Worm (Caenorhabditis elegans): ENCODE results near the gene prdx-2.

Gene prdx-2

ce11 chrII:5407548-5407947, 29.6 kb downstream of the prdx-2 start, which contains the start of gene clec-141:
Gene clec-141 (minus strand): TSS chrII:5407648.
- TF ChIP-seq ZK337.2 (GFP tag; IDR thresholded peaks at IDR 0.05) = no peak
- no peak for TF ChIP-seq mdt-29 (GFP tag; IDR thresholded peaks at IDR 0.05)
- TF ChIP-seq zip-11 (GFP tag; IDR thresholded peaks at IDR 0.05) = no peak
- no peak for TF ChIP-seq Y75B8A.6 (GFP tag; IDR thresholded peaks at IDR 0.05)
- TF ChIP-seq ces-1 (GFP tag; optimal IDR thresholded peaks at IDR 0.05) = no peak
- no peak for TF ChIP-seq lir-3 (tag; optimal IDR thresholded peaks at IDR 0.05)
- TF ChIP-seq nhr-76 (tag; optimal IDR thresholded peaks at IDR 0.05) = no peak
- no peak for TF ChIP-seq unc-62 (GFP tag; optimal IDR thresholded peaks at IDR 0.05 in 1 of 2)
- TF ChIP-seq unc-62 (tag; optimal IDR thresholded peaks at IDR 0.05) = no peak
- TF ChIP-seq nhr-42 (GFP tag; IDR thresholded peaks at IDR 0.05) = no peak
- no peak for TF ChIP-seq hlh-11 (tag; optimal IDR thresholded peaks at IDR 0.05)
- TF ChIP-seq F49E8.2 (tag; optimal IDR thresholded peaks at IDR 0.05; ENCODE audit: borderline replicate concordance) = no peak
- TF ChIP-seq vab-7 (GFP tag; IDR thresholded peaks at IDR 0.05) = no peak
- TF ChIP-seq lin-1 (GFP tag; IDR thresholded peaks at IDR 0.05) = no peak

ce11 chrII:5408924-5409323, 30.9 kb downstream of the prdx-2 start, which contains the start of the genes EEED8.12 and EEED8.4:
Gene EEED8.12 (minus strand): TSS chrII:5409024.
Gene EEED8.4 (plus strand): TSS chrII:5409319.
- TF ChIP-seq D1046.2 (GFP tag; IDR thresholded peaks at IDR 0.05) (no peak), daf-12 (tag; optimal IDR thresholded peaks at IDR 0.05) (no peak), lir-3 (tag; optimal IDR thresholded peaks at IDR 0.05) (no peak), nhr-42 (GFP tag; IDR thresholded peaks at IDR 0.05) (no peak), lin-39 (tag; optimal IDR thresholded peaks at IDR 0.05) (no peak)

DNA sequence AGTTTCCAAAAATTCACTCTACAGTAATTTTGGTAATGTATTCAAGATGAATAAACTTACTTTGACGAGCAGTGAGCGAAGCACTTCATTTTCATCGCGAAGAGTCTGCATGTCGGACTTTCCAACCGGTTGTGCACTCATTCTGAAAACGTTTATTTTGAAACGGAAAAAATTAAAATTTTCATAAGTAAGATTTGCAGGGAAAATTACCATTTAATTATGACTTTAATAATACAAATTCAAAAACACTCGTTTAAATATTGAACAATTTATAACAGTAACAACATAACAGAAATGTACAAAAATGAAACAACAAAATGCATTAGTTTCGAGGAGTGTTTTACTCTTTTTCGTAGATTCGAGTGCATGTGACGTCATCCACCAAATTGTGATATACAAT, 34.5 kb downstream of the prdx-2 start, which contains the start of the genes EEED8.13 and EEED8.18:
TSS of gene EEED8.13 (minus strand) at position 101 of the 400 bp plus-strand sequence.
TSS of gene EEED8.18 (minus strand) at position 144 of the 400 bp plus-strand sequence.
- TF ChIP-seq pha-4 (GFP tag; IDR thresholded peaks at IDR 0.05) (no peak), pha-4 (tag; optimal IDR thresholded peaks at IDR 0.05) (no peak), lin-29 (GFP tag; IDR thresholded peaks at IDR 0.05) (no peak)

- TF ChIP-seq nhr-102 (tag; optimal IDR thresholded peaks at IDR 0.05) (no peak), nhr-10 (tag; optimal IDR thresholded peaks at IDR 0.05) (no peak), hlh-30 (tag; optimal IDR thresholded peaks at IDR 0.05; ENCODE audit: insufficient read depth) (no peak), madf-5 (GFP tag; IDR thresholded peaks at IDR 0.05) (no peak), ceh-62 (tag; optimal IDR thresholded peaks at IDR 0.05) (no peak), jun-1 (tag; optimal IDR thresholded peaks at IDR 0.05) (no peak), ceh-32 (tag; optimal IDR thresholded peaks at IDR 0.05; ENCODE audit: poor library complexity) (no peak), sdz-12 (GFP tag; optimal IDR thresholded peaks at IDR 0.05) (no peak), nhr-6 (tag; optimal IDR thresholded peaks at IDR 0.05) (no peak), zip-11 (GFP tag; IDR thresholded peaks at IDR 0.05) (no peak), dve-1 (tag; optimal IDR thresholded peaks at IDR 0.05; ENCODE audit: insufficient read depth) (no peak), Y75B8A.6 (GFP tag; IDR thresholded peaks at IDR 0.05) (no peak), lin-15B (tag; optimal IDR thresholded peaks at IDR 0.05) (no peak), ceh-44 (GFP tag; IDR thresholded peaks at IDR 0.05) (no peak)
Measured at ce11 chrII:5414040-5414439, 36.0 kb downstream of the prdx-2 start, which contains the start of the genes EEED8.14 and EEED8.3. Gene EEED8.14 (minus strand): TSS chrII:5414052. Gene EEED8.3 (plus strand): TSS chrII:5414276.

ce11 chrII:5416204-5416764, 38.3 kb downstream of the prdx-2 start, which contains the start of gene EEED8.2:
Gene EEED8.2 (plus strand): TSS chrII:5416714.
- TF ChIP-seq aha-1 (tag) = no peak
- TF ChIP-seq unc-62 (GFP tag; optimal IDR thresholded peaks at IDR 0.05 in 1 of 2) = peak in 1 of 2 experiments; percentile 90
- TF ChIP-seq unc-62 (tag; optimal IDR thresholded peaks at IDR 0.05) = no peak

Data from whole organism, L4 larva.